Worm (Caenorhabditis elegans) whole organism, early embryonic: ENCODE data around the gene Y24D9B.1.

Source experiments
- F13C5.2 ChIP-seq: sonication (generic microtip); optimal IDR thresholded peaks from 2 replicates; lab custom pipeline; 2017; ENCODE audit warnings: mild to moderate bottlenecking, missing genetic modification characterization, inconsistent platforms, missing compliant biosample characterization
- ets-7 ChIP-seq: sonication (generic microtip); optimal IDR thresholded peaks from 2 replicates; lab custom pipeline; 2016; ENCODE audit warnings: missing genotype, missing genetic modification characterization, missing compliant biosample characterization
- scrt-1 ChIP-seq: fragments of 200-800 bp; sonication (Bioruptor generic); IDR thresholded peaks from 2 replicates; pipeline ENCODE4 v1.3.6; 2022; ENCODE audit warnings: missing genetic modification characterization, missing compliant biosample characterization
- sea-1 ChIP-seq: fragments of 200-800 bp; sonication (Bioruptor generic); conservative IDR thresholded peaks from 2 replicates; pipeline ENCODE4 v1.3.6; 2022; ENCODE audit warnings: missing genetic modification characterization, missing compliant biosample characterization
- tra-4 ChIP-seq: sonication (generic microtip); optimal IDR thresholded peaks from 2 replicates; lab custom pipeline; 2017; ENCODE audit warnings: missing genetic modification characterization, missing compliant biosample characterization

- TF ChIP-seq sea-1 (GFP tag; lab: Robert Waterston, UW) (no peak), ets-7 (tag; lab: Kevin White, UChicago) (no peak), scrt-1 (GFP tag; lab: Robert Waterston, UW) (no peak), tra-4 (tag; lab: Kevin White, UChicago) (no peak), F13C5.2 (tag; lab: Kevin White, UChicago) (no peak)
Measured at ce11 chrIV:4292569-4292968, 24.6 kb upstream of the Y24D9B.1 start, which contains the start of gene F15E6.10.
